Worm (Caenorhabditis elegans) whole organism, midembryonic: ENCODE data around the gene Y38F1A.7.

ENCODE experiments used
- cog-1 ChIP-seq: sonication (generic microtip); optimal IDR thresholded peaks from 2 replicates; lab custom pipeline; 2016; ENCODE audit warnings: missing genetic modification characterization, missing compliant biosample characterization
- flt-1 ChIP-seq: fragments of 200-800 bp; sonication (Bioruptor generic); IDR thresholded peaks from 2 replicates; pipeline ENCODE4 v1.3.6; 2022; ENCODE audit warnings: missing genetic modification characterization, missing compliant biosample characterization
- med-1 ChIP-seq: sonication (generic microtip); optimal IDR thresholded peaks from 2 replicates; lab custom pipeline; 2017; ENCODE audit warnings: missing genetic modification characterization, mild to moderate bottlenecking, missing compliant biosample characterization, antibody characterized with exemption, missing genetic modification reagents; ENCODE audit not compliant: insufficient read depth
- tab-1 ChIP-seq: fragments of 200-800 bp; sonication (Bioruptor generic); IDR thresholded peaks from 2 replicates; pipeline ENCODE4 v1.3.6; 2022; ENCODE audit warnings: missing genetic modification characterization, missing compliant biosample characterization
- ztf-23 ChIP-seq: fragments of 200-800 bp; sonication (Bioruptor generic); IDR thresholded peaks from 2 replicates; pipeline ENCODE4 v1.3.6; 2022; ENCODE audit warnings: missing genetic modification reagents, missing genetic modification characterization, missing compliant biosample characterization

DNA sequence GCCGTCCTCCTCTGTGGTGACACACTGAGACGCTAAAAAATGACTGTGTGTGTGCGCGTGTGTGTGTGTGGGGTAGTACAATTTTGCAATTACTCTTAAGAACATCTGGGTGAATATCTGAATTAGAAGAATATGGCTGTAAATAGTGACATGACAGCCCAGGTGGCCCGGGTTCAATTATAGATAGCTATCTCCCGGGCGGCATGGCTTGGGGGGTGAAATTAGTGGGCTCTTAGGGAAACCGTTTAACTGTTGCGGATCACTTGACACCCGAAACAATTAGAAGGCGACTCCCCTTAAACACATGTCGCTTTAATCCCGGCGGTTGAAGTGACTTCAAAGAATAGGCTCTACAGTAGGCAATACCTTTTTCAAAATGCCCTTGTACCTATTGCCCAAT, 7.4 kb downstream of the Y38F1A.7 start:
- TF ChIP-seq flt-1 (no peak), tab-1 (GFP tag; lab: Robert Waterston, UW) (no peak), med-1 (GFP tag; lab: Kevin White, UChicago) (no peak), ztf-23 (GFP tag; lab: Robert Waterston, UW) (no peak), cog-1 (tag; lab: Kevin White, UChicago) (no peak)
